Worm (Caenorhabditis elegans) whole organism, L1 larva: ENCODE results near the gene kin-19.
A peak's percentile ranks its signal among the peaks of the same experiment; 100 is the strongest.

Experiments
- C04F5.9 ChIP-seq: sonication (generic microtip); optimal IDR thresholded peaks from 2 replicates; lab custom pipeline; 2016; ENCODE audit warnings: missing genetic modification characterization, missing compliant biosample characterization
- C16A3.4 ChIP-seq: fragments of 150-350 bp; optimal IDR thresholded peaks from 2 replicates; lab custom pipeline; 2014; ENCODE audit warnings: missing biosample characterization, missing genetic modification characterization
- C34B4.2 ChIP-seq: sonication (generic microtip); optimal IDR thresholded peaks from 2 replicates; lab custom pipeline; 2017; ENCODE audit warnings: mild to moderate bottlenecking, missing genetic modification characterization, missing compliant biosample characterization
- F16B12.6 ChIP-seq: fragments of 150-350 bp; optimal IDR thresholded peaks from 2 replicates; lab custom pipeline; 2014; ENCODE audit warnings: missing biosample characterization, missing genetic modification characterization
- Y116A8C.19 ChIP-seq: sonication (generic microtip); optimal IDR thresholded peaks from 2 replicates; lab custom pipeline; 2016; ENCODE audit warnings: missing compliant biosample characterization, missing genetic modification characterization, borderline replicate concordance
- aha-1 ChIP-seq: fragments of 150-350 bp; optimal IDR thresholded peaks from 2 replicates; lab custom pipeline; 2014; ENCODE audit warnings: missing biosample characterization, missing genetic modification characterization
- ama-1 ChIP-seq: fragments of 150-350 bp; optimal IDR thresholded peaks from 2 replicates; lab custom pipeline; 2014
- ceh-63 ChIP-seq: fragments of 200-800 bp; sonication (Bioruptor generic); optimal IDR thresholded peaks from 2 replicates; lab custom pipeline; 2018; ENCODE audit warnings: mild to moderate bottlenecking, missing genetic modification characterization, missing compliant biosample characterization
- ceh-82 ChIP-seq, 3 experiments: fragments of 150-350 bp in 1 of 3; sonication (generic microtip) in 2 of 3; optimal IDR thresholded peaks; 2 replicates each; lab custom pipeline; 2014 to 2017; ENCODE audit warnings: missing biosample characterization in 3 of 3, missing genetic modification characterization in 3 of 3
- dpl-1 ChIP-seq, 3 experiments: fragments of 150-350 bp in 2 of 3; sonication (generic microtip) in 1 of 3; optimal IDR thresholded peaks; 2 replicates each; lab custom pipeline; 2014 to 2017; ENCODE audit warnings: missing biosample characterization in 3 of 3, missing genetic modification characterization in 3 of 3, missing genetic modification reagents in 3 of 3
- efl-1 ChIP-seq, 4 experiments: fragments of 150-350 bp; optimal IDR thresholded peaks in 3 of 4; peaks in 1 of 4; 1 replicate in 1 of 4; 2 replicates in 3 of 4; lab custom pipeline; 2014; ENCODE audit warnings: missing biosample characterization in 2 of 4, missing genetic modification characterization in 2 of 4, missing genetic modification reagents in 2 of 4
- egl-27 ChIP-seq, 2 experiments: fragments of 150-350 bp in 1 of 2; sonication (generic microtip); optimal IDR thresholded peaks; 3 replicates each; lab custom pipeline; 2017 to 2018; ENCODE audit warnings: missing biosample characterization in 2 of 2, missing genetic modification characterization in 2 of 2, missing genetic modification reagents in 2 of 2
- elt-2 ChIP-seq: sonication (generic microtip); optimal IDR thresholded peaks from 2 replicates; lab custom pipeline; 2016; ENCODE audit warnings: missing genetic modification characterization, mild to moderate bottlenecking, inconsistent platforms, missing compliant biosample characterization, missing genetic modification reagents
- ets-5 ChIP-seq: fragments of 200-800 bp; sonication (Bioruptor generic); IDR thresholded peaks from 2 replicates; pipeline ENCODE4 v1.3.6; 2022; ENCODE audit warnings: missing genetic modification characterization, missing compliant biosample characterization
- fkh-10 ChIP-seq: sonication (generic microtip); optimal IDR thresholded peaks from 2 replicates; lab custom pipeline; 2017; ENCODE audit warnings: missing biosample characterization, missing genetic modification reagents, missing genetic modification characterization
- fkh-8 ChIP-seq: sonication (generic microtip); optimal IDR thresholded peaks from 2 replicates; lab custom pipeline; 2016; ENCODE audit warnings: mild to moderate bottlenecking, missing genetic modification characterization, missing compliant biosample characterization
- hlh-17 ChIP-seq: fragments of 200-800 bp; sonication (Bioruptor generic); optimal IDR thresholded peaks from 2 replicates; lab custom pipeline; 2018; ENCODE audit warnings: missing genetic modification characterization, mild to moderate bottlenecking, missing compliant biosample characterization, moderate library complexity, borderline replicate concordance
- irx-1 ChIP-seq: sonication (generic microtip); optimal IDR thresholded peaks from 2 replicates; lab custom pipeline; 2016; ENCODE audit warnings: missing genetic modification characterization, missing compliant biosample characterization
- isw-1 ChIP-seq: fragments of 200-800 bp; sonication (Bioruptor generic); IDR thresholded peaks from 2 replicates; pipeline ENCODE4 v1.3.6; 2022; ENCODE audit warnings: missing genetic modification characterization, missing compliant biosample characterization
- lin-13 ChIP-seq: fragments of 150-350 bp; optimal IDR thresholded peaks from 2 replicates; lab custom pipeline; 2014; ENCODE audit warnings: missing biosample characterization, missing genetic modification reagents, missing genetic modification characterization
- lin-35 ChIP-seq, 2 experiments: fragments of 150-350 bp; optimal IDR thresholded peaks; 2 replicates each; lab custom pipeline; 2014; ENCODE audit warnings: missing biosample characterization in 2 of 2, missing genetic modification characterization in 2 of 2, missing genetic modification reagents in 2 of 2
- lsy-2 ChIP-seq, 2 experiments: fragments of 150-350 bp; optimal IDR thresholded peaks; 2 replicates each; lab custom pipeline; 2014; ENCODE audit warnings: missing biosample characterization in 2 of 2, missing genetic modification characterization in 2 of 2
- mep-1 ChIP-seq: fragments of 150-350 bp; optimal IDR thresholded peaks from 2 replicates; lab custom pipeline; 2014; ENCODE audit warnings: missing biosample characterization, missing genetic modification characterization
- nhr-19 ChIP-seq: fragments of 200-800 bp; sonication (Bioruptor generic); conservative IDR thresholded peaks from 2 replicates; pipeline ENCODE4 v1.3.6; 2022; ENCODE audit warnings: missing genetic modification characterization, missing compliant biosample characterization
- nhr-20 ChIP-seq: sonication (generic microtip); optimal IDR thresholded peaks from 2 replicates; lab custom pipeline; 2016; ENCODE audit warnings: mild to moderate bottlenecking, missing genetic modification characterization, missing compliant biosample characterization
- nhr-47 ChIP-seq: sonication (generic microtip); optimal IDR thresholded peaks from 2 replicates; lab custom pipeline; 2016; ENCODE audit warnings: mild to moderate bottlenecking, missing genetic modification characterization, moderate library complexity, missing compliant biosample characterization
- nhr-71 ChIP-seq: sonication (generic microtip); optimal IDR thresholded peaks from 2 replicates; lab custom pipeline; 2016; ENCODE audit warnings: mild to moderate bottlenecking, missing genetic modification characterization, moderate library complexity, missing compliant biosample characterization
- nhr-85 ChIP-seq: sonication (generic microtip); peaks from one replicate; lab custom pipeline; 2016; ENCODE audit warnings: missing genetic modification characterization, inconsistent platforms, missing compliant biosample characterization
- pag-3 ChIP-seq: sonication (generic microtip); optimal IDR thresholded peaks from 2 replicates; lab custom pipeline; 2017; ENCODE audit warnings: missing genetic modification characterization, mild to moderate bottlenecking, missing compliant biosample characterization, antibody characterized with exemption, borderline replicate concordance; ENCODE audit not compliant: insufficient read depth
- pqm-1 ChIP-seq: sonication (generic microtip); optimal IDR thresholded peaks from 3 replicates; lab custom pipeline; 2017; ENCODE audit warnings: missing biosample characterization, missing genetic modification characterization
- snu-23 ChIP-seq: sonication (generic microtip); optimal IDR thresholded peaks from 2 replicates; lab custom pipeline; 2016; ENCODE audit warnings: missing genetic modification characterization, missing compliant biosample characterization
- sup-37 ChIP-seq: fragments of 200-800 bp; sonication (Bioruptor generic); optimal IDR thresholded peaks from 2 replicates; lab custom pipeline; 2018; ENCODE audit warnings: mild to moderate bottlenecking, missing genetic modification characterization, missing compliant biosample characterization
- swsn-7 ChIP-seq: sonication (generic microtip); optimal IDR thresholded peaks from 2 replicates; lab custom pipeline; 2016; ENCODE audit warnings: missing genetic modification characterization, missing compliant biosample characterization
- tbx-2 ChIP-seq: sonication (generic microtip); optimal IDR thresholded peaks from 2 replicates; lab custom pipeline; 2016; ENCODE audit warnings: missing genetic modification characterization, missing compliant biosample characterization
- unc-30 ChIP-seq: sonication (generic microtip); optimal IDR thresholded peaks from 2 replicates; lab custom pipeline; 2017; ENCODE audit warnings: missing biosample characterization, missing genetic modification characterization
- unc-86 ChIP-seq: sonication (generic microtip); optimal IDR thresholded peaks from 2 replicates; lab custom pipeline; 2016; ENCODE audit warnings: missing genetic modification characterization, missing compliant biosample characterization
- unc-98 ChIP-seq: fragments of 200-800 bp; sonication (Bioruptor generic); IDR thresholded peaks from 2 replicates; pipeline ENCODE4 v1.3.6; 2022; ENCODE audit warnings: missing genetic modification characterization, missing compliant biosample characterization
- zip-4 ChIP-seq: fragments of 200-800 bp; sonication (Bioruptor generic); optimal IDR thresholded peaks from 2 replicates; lab custom pipeline; 2018; ENCODE audit warnings: mild to moderate bottlenecking, missing genetic modification characterization, moderate library complexity, missing compliant biosample characterization
- ztf-4 ChIP-seq: fragments of 150-350 bp; optimal IDR thresholded peaks from 2 replicates; lab custom pipeline; 2014; ENCODE audit warnings: missing biosample characterization, missing genetic modification characterization

kin-19 gene

ce11 chrIII:4099884-4100596, 13.6 kb upstream of the kin-19 start (continued):
- TF ChIP-seq swsn-7 (tag; lab: Kevin White, UChicago) (peak; percentile 21), lin-35 (GFP tag; optimal IDR thresholded peaks at IDR 0.05; lab: Kevin White, UChicago) (peak; percentile 44 to 69), C16A3.4 (tag; lab: Kevin White, UChicago) (peak; percentile 77), nhr-71 (tag; lab: Kevin White, UChicago) (peak; percentile 93), hlh-17 (GFP tag; lab: Kevin White, UChicago) (no peak)

- TF ChIP-seq egl-27 (tag; optimal IDR thresholded peaks at IDR 0.05; lab: Kevin White, UChicago) (no peak), nhr-20 (tag; lab: Kevin White, UChicago) (peak; percentile 15), nhr-85 (tag; lab: Kevin White, UChicago) (peak; percentile 42), efl-1 (optimal IDR thresholded peaks at IDR 0.05; lab: Kevin White, UChicago) (no peak), efl-1 (GFP tag; optimal IDR thresholded peaks at IDR 0.05 in 1 of 2; lab: Kevin White, UChicago) (peak in 1 of 2 experiments; percentile 90), Y116A8C.19 (no peak)
Measured at ce11 chrIII:4098751-4099150, 12.3 kb upstream of the kin-19 start.

ce11 chrIII:4098107-4098620, 11.7 kb upstream of the kin-19 start, which contains the start of gene rei-1:
rei-1 (minus strand) TSS chrIII:4098190.
- no peak for TF ChIP-seq unc-98
- TF ChIP-seq efl-1 (optimal IDR thresholded peaks at IDR 0.05; lab: Kevin White, UChicago): peak in 1 of 2 experiments; percentile 35
- peak; percentile 2 to 71 for TF ChIP-seq efl-1 (GFP tag; optimal IDR thresholded peaks at IDR 0.05 in 1 of 2; lab: Kevin White, UChicago)
- no peak for TF ChIP-seq lin-13 (GFP tag; lab: Kevin White, UChicago)
- TF ChIP-seq ceh-82 (tag; optimal IDR thresholded peaks at IDR 0.05; lab: Kevin White, UChicago): no peak
- TF ChIP-seq dpl-1 (GFP tag; optimal IDR thresholded peaks at IDR 0.05; lab: Kevin White, UChicago): peak in 1 of 3 experiments; percentile 5
- TF ChIP-seq unc-30: no peak
- no peak for TF ChIP-seq pqm-1 (tag; lab: Kevin White, UChicago)

- TF ChIP-seq C16A3.4 (tag; lab: Kevin White, UChicago) (no peak), nhr-85 (tag; lab: Kevin White, UChicago) (peak; percentile 72), isw-1 (GFP tag; lab: Robert Waterston, UW) (no peak), zip-4 (GFP tag; lab: Kevin White, UChicago) (no peak), mep-1 (tag; lab: Kevin White, UChicago) (no peak), sup-37 (GFP tag; lab: Kevin White, UChicago) (no peak), efl-1 (optimal IDR thresholded peaks at IDR 0.05; lab: Kevin White, UChicago) (peak in 1 of 2 experiments; percentile 44), efl-1 (GFP tag; optimal IDR thresholded peaks at IDR 0.05 in 1 of 2; lab: Kevin White, UChicago) (peak in 1 of 2 experiments; percentile 47), ama-1 (lab: Kevin White, UChicago) (no peak), fkh-10 (GFP tag; lab: Kevin White, UChicago) (no peak), lin-13 (GFP tag; lab: Kevin White, UChicago) (no peak), fkh-8 (tag; lab: Kevin White, UChicago) (no peak), snu-23 (GFP tag; lab: Kevin White, UChicago) (peak; percentile 22), C34B4.2 (tag; lab: Kevin White, UChicago) (no peak), ztf-4 (tag; lab: Kevin White, UChicago) (peak; percentile 4), lsy-2 (tag; optimal IDR thresholded peaks at IDR 0.05; lab: Kevin White, UChicago) (no peak), ceh-63 (GFP tag; lab: Kevin White, UChicago) (no peak), lin-35 (GFP tag; optimal IDR thresholded peaks at IDR 0.05; lab: Kevin White, UChicago) (peak in 1 of 2 experiments; percentile 22), irx-1 (tag; lab: Kevin White, UChicago) (no peak), nhr-47 (tag; lab: Kevin White, UChicago) (peak; percentile 6), unc-98 (no peak), aha-1 (tag; lab: Kevin White, UChicago) (no peak), elt-2 (tag; lab: Kevin White, UChicago) (no peak), ets-5 (GFP tag; lab: Robert Waterston, UW) (no peak), pqm-1 (tag; lab: Kevin White, UChicago) (no peak), unc-86 (tag; lab: Kevin White, UChicago) (no peak), tbx-2 (tag; lab: Kevin White, UChicago) (no peak), nhr-19 (GFP tag; lab: Robert Waterston, UW) (no peak), pag-3 (tag; lab: Kevin White, UChicago) (no peak), egl-27 (tag; optimal IDR thresholded peaks at IDR 0.05; lab: Kevin White, UChicago) (no peak), C04F5.9 (tag; lab: Kevin White, UChicago) (no peak), F16B12.6 (tag; lab: Kevin White, UChicago) (peak; percentile 55)
Measured at ce11 chrIII:4096370-4096842, 10.0 kb upstream of the kin-19 start.
